Worm (Caenorhabditis elegans) whole organism, L4 larva: ENCODE measurements around the gene srz-24.
A peak's percentile ranks its signal among the peaks of the same experiment; 100 is the strongest.

Source experiments
- D1046.2 ChIP-seq: fragments of 200-800 bp; sonication (Bioruptor generic); IDR thresholded peaks from 2 replicates; pipeline ENCODE4 v1.3.6; 2022; ENCODE audit warnings: missing genetic modification characterization, missing compliant biosample characterization
- F10B5.3 ChIP-seq: sonication (generic microtip); optimal IDR thresholded peaks from 2 replicates; lab custom pipeline; 2016; ENCODE audit warnings: mild to moderate bottlenecking, missing genetic modification characterization, missing compliant biosample characterization
- F44E2.7 ChIP-seq: fragments of 200-800 bp; sonication (Bioruptor generic); IDR thresholded peaks from 2 replicates; pipeline ENCODE4 v2.1.2; 2022; ENCODE audit warnings: missing genetic modification characterization, missing compliant biosample characterization
- T26A8.4 ChIP-seq: fragments of 200-800 bp; sonication (Bioruptor generic); IDR thresholded peaks from 2 replicates; pipeline ENCODE4 v1.3.6; 2022; ENCODE audit warnings: missing genetic modification characterization, missing compliant biosample characterization
- Y105C5A.15 ChIP-seq: fragments of 200-800 bp; sonication (Bioruptor generic); IDR thresholded peaks from 2 replicates; pipeline ENCODE4 v1.3.6; 2022; ENCODE audit warnings: missing genetic modification characterization, missing compliant biosample characterization
- ceh-32 ChIP-seq: sonication (generic microtip); optimal IDR thresholded peaks from 2 replicates; lab custom pipeline; 2016; ENCODE audit warnings: mild to moderate bottlenecking, missing genetic modification characterization, missing compliant biosample characterization; ENCODE audit not compliant: poor library complexity
- ceh-44 ChIP-seq: fragments of 200-800 bp; sonication (Bioruptor generic); IDR thresholded peaks from 2 replicates; pipeline ENCODE4 v1.3.6; 2022; ENCODE audit warnings: missing genetic modification reagents, missing genetic modification characterization, missing compliant biosample characterization
- ceh-62 ChIP-seq: sonication (generic microtip); optimal IDR thresholded peaks from 2 replicates; lab custom pipeline; 2017; ENCODE audit warnings: missing biosample characterization, missing genetic modification characterization
- dmd-9 ChIP-seq: fragments of 200-800 bp; sonication (Bioruptor generic); IDR thresholded peaks from 2 replicates; pipeline ENCODE4 v1.3.6; 2022; ENCODE audit warnings: missing genetic modification reagents, missing genetic modification characterization, missing compliant biosample characterization
- fkh-10 ChIP-seq: fragments of 150-350 bp; optimal IDR thresholded peaks from 2 replicates; lab custom pipeline; 2014; ENCODE audit warnings: missing biosample characterization, missing genetic modification reagents, missing genetic modification characterization
- hif-1 ChIP-seq, 2 experiments: sonication (generic microtip); optimal IDR thresholded peaks; 2 replicates each; lab custom pipeline; 2016 to 2017; ENCODE audit warnings: missing compliant biosample characterization in 2 of 2, missing genetic modification characterization in 2 of 2, missing genetic modification reagents in 2 of 2, missing genotype in 2 of 2, mild to moderate bottlenecking in 1 of 2
- hlh-30 ChIP-seq: sonication (generic microtip); optimal IDR thresholded peaks from 2 replicates; lab custom pipeline; 2017; ENCODE audit warnings: antibody characterized with exemption, mild to moderate bottlenecking, missing genetic modification characterization, missing compliant biosample characterization; ENCODE audit not compliant: insufficient read depth
- lim-7 ChIP-seq: fragments of 200-800 bp; sonication (Bioruptor generic); IDR thresholded peaks from 2 replicates; pipeline ENCODE4 v1.3.6; 2022; ENCODE audit warnings: missing genetic modification characterization, missing compliant biosample characterization
- lin-29 ChIP-seq: fragments of 200-800 bp; sonication (Bioruptor generic); IDR thresholded peaks from 2 replicates; pipeline ENCODE4 v1.3.6; 2022; ENCODE audit warnings: missing genetic modification reagents, missing genetic modification characterization, missing compliant biosample characterization
- lsy-2 ChIP-seq, 2 experiments: fragments of 150-350 bp in 1 of 2; sonication (generic microtip) in 1 of 2; optimal IDR thresholded peaks; 2 replicates each; lab custom pipeline; 2014 to 2017; ENCODE audit warnings: missing biosample characterization in 2 of 2, missing genetic modification characterization in 2 of 2
- mep-1 ChIP-seq: fragments of 150-350 bp; sonication (generic microtip); optimal IDR thresholded peaks from 3 replicates; lab custom pipeline; 2014; ENCODE audit warnings: missing biosample characterization, missing genetic modification characterization
- mes-2 ChIP-seq: sonication (generic microtip); optimal IDR thresholded peaks from 2 replicates; lab custom pipeline; 2016; ENCODE audit warnings: missing genotype, mild to moderate bottlenecking, missing genetic modification characterization, missing compliant biosample characterization; ENCODE audit not compliant: poor library complexity, severe bottlenecking
- mxl-2 ChIP-seq: fragments of 200-800 bp; sonication (Bioruptor generic); conservative IDR thresholded peaks from 2 replicates; pipeline ENCODE4 v1.3.6; 2022; ENCODE audit warnings: missing genetic modification reagents, missing genetic modification characterization, missing compliant biosample characterization
- mxl-3 ChIP-seq: fragments of 200-800 bp; sonication (Bioruptor generic); optimal IDR thresholded peaks from 2 replicates; lab custom pipeline; 2018; ENCODE audit warnings: mild to moderate bottlenecking, missing genetic modification characterization, missing compliant biosample characterization
- nhr-10 ChIP-seq: fragments of 150-350 bp; optimal IDR thresholded peaks from 2 replicates; lab custom pipeline; 2014; ENCODE audit warnings: missing biosample characterization, missing genetic modification characterization
- nhr-11 ChIP-seq: fragments of 150-350 bp; optimal IDR thresholded peaks from 2 replicates; lab custom pipeline; 2014; ENCODE audit warnings: missing biosample characterization, missing genetic modification characterization
- nhr-237 ChIP-seq: sonication (generic microtip); optimal IDR thresholded peaks from 2 replicates; lab custom pipeline; 2017; ENCODE audit warnings: missing biosample characterization, missing genetic modification characterization
- nhr-28 ChIP-seq: fragments of 150-350 bp; optimal IDR thresholded peaks from 2 replicates; lab custom pipeline; 2014; ENCODE audit warnings: missing biosample characterization, missing genetic modification characterization
- nhr-76 ChIP-seq: fragments of 150-350 bp; optimal IDR thresholded peaks from 2 replicates; lab custom pipeline; 2014; ENCODE audit warnings: missing biosample characterization, missing genetic modification characterization
- pha-4 ChIP-seq, 2 experiments: fragments of 150-350 bp in 1 of 2; fragments of 200-800 bp in 1 of 2; sonication (Bioruptor generic) in 1 of 2; IDR thresholded peaks in 1 of 2; optimal IDR thresholded peaks in 1 of 2; 2 replicates each; pipeline versions ENCODE4 v1.3.6 to Lab custom; 2014 to 2022; ENCODE audit warnings: missing genetic modification characterization in 2 of 2, missing genetic modification reagents in 2 of 2, missing biosample characterization in 1 of 2, missing compliant biosample characterization in 1 of 2
- pqm-1 ChIP-seq: sonication (generic microtip); optimal IDR thresholded peaks from 2 replicates; lab custom pipeline; 2017; ENCODE audit warnings: missing biosample characterization, missing genetic modification characterization
- sdz-12 ChIP-seq: fragments of 200-800 bp; sonication (Bioruptor generic); optimal IDR thresholded peaks from 2 replicates; lab custom pipeline; 2018; ENCODE audit warnings: mild to moderate bottlenecking, missing genetic modification characterization, missing compliant biosample characterization
- skn-1 ChIP-seq: fragments of 150-350 bp; optimal IDR thresholded peaks from 2 replicates; lab custom pipeline; 2014; ENCODE audit warnings: missing biosample characterization, missing genetic modification characterization
- tag-97 ChIP-seq: fragments of 200-800 bp; sonication (Bioruptor generic); IDR thresholded peaks from 2 replicates; pipeline ENCODE4 v1.3.6; 2022; ENCODE audit warnings: missing genetic modification characterization, missing compliant biosample characterization
- unc-62 ChIP-seq, 3 experiments: fragments of 150-350 bp in 1 of 3; sonication (generic microtip); optimal IDR thresholded peaks in 2 of 3; peaks in 1 of 3; 1 replicate in 1 of 3; 2 replicates in 2 of 3; lab custom pipeline; 2014 to 2017; ENCODE audit warnings: missing biosample characterization in 3 of 3, missing genetic modification characterization in 3 of 3, missing genetic modification reagents in 3 of 3, missing genotype in 1 of 3
- vab-7 ChIP-seq: fragments of 200-800 bp; sonication (Bioruptor generic); IDR thresholded peaks from 2 replicates; pipeline ENCODE4 v1.3.6; 2022; ENCODE audit warnings: missing genetic modification reagents, missing genetic modification characterization, missing compliant biosample characterization
- zag-1 ChIP-seq: fragments of 150-350 bp; optimal IDR thresholded peaks from 2 replicates; lab custom pipeline; 2014; ENCODE audit warnings: missing biosample characterization, missing genetic modification characterization

srz-24 gene

ce11 chrIV:4992089-4992488, 11.2 kb upstream of the srz-24 start, which contains the start of gene str-162:
Gene str-162, plus strand, starts transcription at chrIV:4992389.
- TF ChIP-seq vab-7 (GFP tag; lab: Robert Waterston, UW), result no peak
- TF ChIP-seq unc-62 (GFP tag; optimal IDR thresholded peaks at IDR 0.05 in 1 of 2; lab: Kevin White, UChicago), result peak in 1 of 2 experiments; percentile 13
- no peak for TF ChIP-seq unc-62 (tag; optimal IDR thresholded peaks at IDR 0.05; lab: Kevin White, UChicago)
- TF ChIP-seq, all 104 proteins: peak for 1

- TF ChIP-seq nhr-10 (no peak), lim-7 (GFP tag; lab: Robert Waterston, UW) (no peak), ceh-44 (GFP tag; lab: Robert Waterston, UW) (no peak), F44E2.7 (GFP tag; lab: Robert Waterston, UW) (no peak), nhr-76 (tag; lab: Kevin White, UChicago) (no peak), ceh-62 (no peak), ceh-32 (no peak), dmd-9 (GFP tag; lab: Robert Waterston, UW) (no peak), mxl-3 (GFP tag; lab: Kevin White, UChicago) (no peak), tag-97 (GFP tag; lab: Robert Waterston, UW) (no peak), F10B5.3 (no peak), T26A8.4 (no peak)
These were observed 7.6 kb upstream of the srz-24 start, which contains the start of gene E03H12.7 for ce11 chrIV:4988531-4988930. Gene E03H12.7, minus strand, starts transcription at chrIV:4988631.

- no peak for TF ChIP-seq nhr-76 (tag; lab: Kevin White, UChicago)
- TF ChIP-seq mes-2 (tag; lab: Kevin White, UChicago), result no peak
- TF ChIP-seq sdz-12, result no peak
- no peak for TF ChIP-seq pqm-1 (tag; lab: Kevin White, UChicago)
- TF ChIP-seq nhr-28 (tag; lab: Kevin White, UChicago), result no peak
- TF ChIP-seq hlh-30 (tag; lab: Kevin White, UChicago), result no peak
- no peak for TF ChIP-seq ceh-32
- TF ChIP-seq skn-1 (tag; lab: Kevin White, UChicago), result no peak
- TF ChIP-seq Y105C5A.15 (GFP tag; lab: Robert Waterston, UW), result no peak
- TF ChIP-seq pha-4 (GFP tag; IDR thresholded peaks at IDR 0.05; lab: Robert Waterston, UW), result no peak
- no peak for TF ChIP-seq pha-4 (tag; optimal IDR thresholded peaks at IDR 0.05; lab: Kevin White, UChicago)
- no peak for TF ChIP-seq zag-1 (tag; lab: Kevin White, UChicago)
- no peak for TF ChIP-seq lsy-2 (tag; optimal IDR thresholded peaks at IDR 0.05; lab: Kevin White, UChicago)
- TF ChIP-seq fkh-10, result no peak
- TF ChIP-seq nhr-237, result no peak
- TF ChIP-seq D1046.2, result no peak
- TF ChIP-seq hif-1 (tag; optimal IDR thresholded peaks at IDR 0.05; lab: Kevin White, UChicago), result no peak
- TF ChIP-seq nhr-11, result no peak
- TF ChIP-seq T26A8.4, result no peak
- TF ChIP-seq lin-29 (GFP tag; lab: Robert Waterston, UW), result no peak
These were observed 5.3 kb upstream of the srz-24 start, which contains the start of gene clec-177 for ce11 chrIV:4986246-4986645. Gene clec-177, plus strand, starts transcription at chrIV:4986546.

ce11 chrIV:4983746-4984145, 2.8 kb upstream of the srz-24 start, which contains the start of gene clec-176:
Gene clec-176, plus strand, starts transcription at chrIV:4984046.
- TF ChIP-seq mxl-2 (no peak), D1046.2 (no peak), mep-1 (no peak)

- TF ChIP-seq D1046.2 (no peak), unc-62 (GFP tag; optimal IDR thresholded peaks at IDR 0.05 in 1 of 2; lab: Kevin White, UChicago) (peak in 1 of 2 experiments; percentile 96), unc-62 (tag; optimal IDR thresholded peaks at IDR 0.05; lab: Kevin White, UChicago) (no peak)
These were observed 1.6 kb upstream of the srz-24 start, which contains the start of gene E03H12.4 for ce11 chrIV:4982477-4982876. Gene E03H12.4, plus strand, starts transcription at chrIV:4982596.
